Worm (Caenorhabditis elegans) whole organism, L1 larva: Measurements from ENCODE around the gene C27F2.4.

Experiments
- C04F5.9 ChIP-seq: sonication (generic microtip); optimal IDR thresholded peaks from 2 replicates; lab custom pipeline; 2016; ENCODE audit warnings: missing genetic modification characterization, missing compliant biosample characterization
- aly-2 ChIP-seq: fragments of 150-350 bp; optimal IDR thresholded peaks from 2 replicates; lab custom pipeline; 2014; ENCODE audit warnings: missing biosample characterization, missing genetic modification characterization
- ceh-90 ChIP-seq: sonication (generic microtip); optimal IDR thresholded peaks from 2 replicates; lab custom pipeline; 2016; ENCODE audit warnings: missing genetic modification characterization, missing compliant biosample characterization
- ets-5 ChIP-seq: fragments of 200-800 bp; sonication (Bioruptor generic); IDR thresholded peaks from 2 replicates; pipeline ENCODE4 v1.3.6; 2022; ENCODE audit warnings: missing genetic modification characterization, missing compliant biosample characterization
- grh-1 ChIP-seq: fragments of 200-800 bp; sonication (Bioruptor generic); IDR thresholded peaks from 2 replicates; pipeline ENCODE4 v1.3.6; 2022; ENCODE audit warnings: missing genetic modification reagents, missing genetic modification characterization, missing compliant biosample characterization
- hpl-2 ChIP-seq: fragments of 150-350 bp; optimal IDR thresholded peaks from 2 replicates; lab custom pipeline; 2014; ENCODE audit warnings: missing biosample characterization, missing genetic modification reagents, missing genetic modification characterization
- lin-35 ChIP-seq, 2 experiments: fragments of 150-350 bp; optimal IDR thresholded peaks; 2 replicates each; lab custom pipeline; 2014; ENCODE audit warnings: missing biosample characterization in 2 of 2, missing genetic modification characterization in 2 of 2, missing genetic modification reagents in 2 of 2
- sptf-1 ChIP-seq: fragments of 150-350 bp; optimal IDR thresholded peaks from 2 replicates; lab custom pipeline; 2014; ENCODE audit warnings: missing biosample characterization, missing genetic modification characterization
- unc-62 ChIP-seq: fragments of 150-350 bp; optimal IDR thresholded peaks from 2 replicates; lab custom pipeline; 2014; ENCODE audit warnings: missing biosample characterization, missing genetic modification reagents, missing genetic modification characterization

DNA sequence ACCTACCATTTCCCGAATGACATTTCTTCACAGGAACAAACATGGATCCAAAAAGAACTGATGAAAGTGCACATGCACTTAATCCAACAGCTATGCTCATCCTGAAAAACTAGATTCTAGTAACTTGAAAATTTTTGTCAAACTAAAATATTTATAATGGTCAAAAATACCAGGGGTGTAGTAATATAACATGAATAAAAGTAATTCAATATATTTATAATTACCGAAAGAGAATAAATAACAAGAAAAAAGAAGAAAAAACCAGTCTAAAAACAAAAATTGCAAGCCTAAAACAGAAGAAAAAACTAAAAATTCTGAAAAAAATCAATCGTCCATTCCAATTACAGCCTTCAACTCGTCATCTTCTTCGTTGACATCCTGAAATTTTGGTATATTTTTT lies 44.5 kb upstream of the C27F2.4 start, which contains the start of gene R144.6:
- no peak for TF ChIP-seq ets-5
- no peak for TF ChIP-seq sptf-1 (tag; lab: Kevin White, UChicago)
- no peak for TF ChIP-seq aly-2 (tag; lab: Kevin White, UChicago)
- TF ChIP-seq C04F5.9 (tag; lab: Kevin White, UChicago), result no peak
- TF ChIP-seq hpl-2 (GFP tag; lab: Kevin White, UChicago), result no peak
- TF ChIP-seq unc-62 (GFP tag; lab: Kevin White, UChicago), result no peak
- no peak for TF ChIP-seq grh-1
- no peak for TF ChIP-seq lin-35 (GFP tag; optimal IDR thresholded peaks at IDR 0.05; lab: Kevin White, UChicago)
- no peak for TF ChIP-seq ceh-90 (tag; lab: Kevin White, UChicago)
